Worm (Caenorhabditis elegans) whole organism, mixed stage, embryonic: Measurements from ENCODE around the gene F19C7.4.

Experiments used
- blmp-1 ChIP-seq: fragments of 150-350 bp; optimal IDR thresholded peaks from 2 replicates; lab custom pipeline; 2014; ENCODE audit warnings: missing biosample characterization, missing genetic modification characterization
- ceh-39 ChIP-seq: fragments of 150-350 bp; optimal IDR thresholded peaks from 2 replicates; lab custom pipeline; 2014; ENCODE audit warnings: missing biosample characterization, missing genetic modification characterization
- ceh-43 ChIP-seq: fragments of 200-800 bp; sonication (Bioruptor generic); optimal IDR thresholded peaks from 2 replicates; lab custom pipeline; 2018; ENCODE audit warnings: mild to moderate bottlenecking, missing genetic modification characterization, moderate library complexity, missing compliant biosample characterization
- elt-1 ChIP-seq: sonication (generic microtip); optimal IDR thresholded peaks from 2 replicates; lab custom pipeline; 2017; ENCODE audit warnings: missing genetic modification characterization, mild to moderate bottlenecking, missing compliant biosample characterization, antibody characterized with exemption, moderate library complexity, borderline replicate concordance; ENCODE audit not compliant: insufficient read depth
- elt-3 ChIP-seq: fragments of 150-350 bp; optimal IDR thresholded peaks from 2 replicates; lab custom pipeline; 2014; ENCODE audit warnings: missing biosample characterization, missing genetic modification characterization
- hlh-1 ChIP-seq: fragments of 150-350 bp; optimal IDR thresholded peaks from 2 replicates; lab custom pipeline; 2014; ENCODE audit warnings: missing biosample characterization, missing genetic modification reagents, missing genetic modification characterization
- lin-13 ChIP-seq: fragments of 150-350 bp; optimal IDR thresholded peaks from 2 replicates; lab custom pipeline; 2014; ENCODE audit warnings: missing biosample characterization, missing genetic modification characterization
- lsy-2 ChIP-seq: fragments of 150-350 bp; optimal IDR thresholded peaks from 2 replicates; lab custom pipeline; 2014; ENCODE audit warnings: missing biosample characterization, missing genetic modification characterization
- nhr-12 ChIP-seq: fragments of 150-350 bp; optimal IDR thresholded peaks from 2 replicates; lab custom pipeline; 2014; ENCODE audit warnings: missing biosample characterization, missing genetic modification characterization
- nhr-28 ChIP-seq: fragments of 150-350 bp; optimal IDR thresholded peaks from 2 replicates; lab custom pipeline; 2014; ENCODE audit warnings: missing biosample characterization, missing genetic modification characterization
- snpc-4 ChIP-seq: fragments of 150-350 bp; optimal IDR thresholded peaks from 2 replicates; lab custom pipeline; 2014; ENCODE audit warnings: missing biosample characterization, missing genetic modification characterization
- sptf-1 ChIP-seq: sonication (generic microtip); optimal IDR thresholded peaks from 2 replicates; lab custom pipeline; 2017; ENCODE audit warnings: mild to moderate bottlenecking, missing genetic modification characterization, moderate library complexity, missing compliant biosample characterization
- unc-39 ChIP-seq: fragments of 150-350 bp; optimal IDR thresholded peaks from 2 replicates; lab custom pipeline; 2014; ENCODE audit warnings: missing biosample characterization, missing genetic modification characterization
- ztf-11 ChIP-seq: fragments of 150-350 bp; optimal IDR thresholded peaks from 2 replicates; lab custom pipeline; 2014; ENCODE audit warnings: missing biosample characterization, missing genetic modification characterization

DNA sequence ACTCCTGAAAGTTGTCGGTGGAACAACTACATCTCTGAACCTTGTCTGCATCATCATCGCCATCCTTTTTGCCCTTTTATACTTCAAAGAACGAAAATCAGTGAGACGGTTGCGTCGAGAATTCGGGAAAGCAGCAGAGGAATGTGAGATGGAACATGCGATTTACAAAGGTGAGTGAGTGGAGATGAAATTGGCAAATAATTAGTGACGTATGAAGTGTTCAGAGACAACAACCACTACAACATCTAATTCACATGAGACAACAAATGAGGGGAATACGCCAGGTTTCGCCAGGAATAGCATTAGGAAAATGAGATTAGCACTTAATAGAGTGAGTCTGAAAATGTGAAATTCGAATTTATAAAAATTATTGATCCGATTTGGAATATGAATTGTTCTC, 38.1 kb upstream of the F19C7.4 start:
- TF ChIP-seq nhr-12 (no peak), blmp-1 (tag; lab: Kevin White, UChicago) (no peak), lsy-2 (tag; lab: Kevin White, UChicago) (no peak), nhr-28 (tag; lab: Kevin White, UChicago) (no peak), elt-3 (no peak), unc-39 (tag; lab: Kevin White, UChicago) (no peak), lin-13 (tag; lab: Kevin White, UChicago) (no peak), hlh-1 (tag; lab: Kevin White, UChicago) (no peak), snpc-4 (no peak), ztf-11 (tag; lab: Kevin White, UChicago) (no peak), ceh-43 (no peak), sptf-1 (tag; lab: Kevin White, UChicago) (no peak), ceh-39 (tag; lab: Kevin White, UChicago) (no peak), elt-1 (tag; lab: Kevin White, UChicago) (no peak)
